Worm (Caenorhabditis elegans) whole organism, L4 larva: ENCODE data around the gene F54B11.8.

Experiments
- F10B5.3 ChIP-seq: sonication (generic microtip); optimal IDR thresholded peaks from 2 replicates; lab custom pipeline; 2016; ENCODE audit warnings: mild to moderate bottlenecking, missing genetic modification characterization, missing compliant biosample characterization
- ZK546.5 ChIP-seq, 2 experiments: sonication (generic microtip); optimal IDR thresholded peaks; 2 replicates each; lab custom pipeline; 2017; ENCODE audit warnings: missing biosample characterization in 2 of 2, missing genetic modification characterization in 2 of 2
- aly-2 ChIP-seq: sonication (generic microtip); optimal IDR thresholded peaks from 2 replicates; lab custom pipeline; 2018; ENCODE audit warnings: missing biosample characterization, missing genetic modification characterization
- dmd-6 ChIP-seq: fragments of 200-800 bp; sonication (Bioruptor generic); IDR thresholded peaks from 2 replicates; pipeline ENCODE4 v1.3.6; 2022; ENCODE audit warnings: missing genetic modification reagents, missing genetic modification characterization, missing compliant biosample characterization
- lin-29 ChIP-seq: fragments of 200-800 bp; sonication (Bioruptor generic); IDR thresholded peaks from 2 replicates; pipeline ENCODE4 v1.3.6; 2022; ENCODE audit warnings: missing genetic modification reagents, missing genetic modification characterization, missing compliant biosample characterization
- lin-39 ChIP-seq: fragments of 150-350 bp; optimal IDR thresholded peaks from 2 replicates; lab custom pipeline; 2014; ENCODE audit warnings: missing biosample characterization, missing genetic modification reagents, missing genetic modification characterization
- nhr-237 ChIP-seq: sonication (generic microtip); optimal IDR thresholded peaks from 2 replicates; lab custom pipeline; 2017; ENCODE audit warnings: missing biosample characterization, missing genetic modification characterization
- nhr-28 ChIP-seq: fragments of 150-350 bp; optimal IDR thresholded peaks from 2 replicates; lab custom pipeline; 2014; ENCODE audit warnings: missing biosample characterization, missing genetic modification characterization
- unc-130 ChIP-seq: sonication (generic microtip); optimal IDR thresholded peaks from 2 replicates; lab custom pipeline; 2016; ENCODE audit warnings: missing genetic modification reagents, missing genetic modification characterization, missing compliant biosample characterization
- unc-62 ChIP-seq, 3 experiments: fragments of 150-350 bp in 1 of 3; sonication (generic microtip); optimal IDR thresholded peaks in 2 of 3; peaks in 1 of 3; 1 replicate in 1 of 3; 2 replicates in 2 of 3; lab custom pipeline; 2014 to 2017; ENCODE audit warnings: missing biosample characterization in 3 of 3, missing genetic modification characterization in 3 of 3, missing genetic modification reagents in 3 of 3, missing genotype in 1 of 3
- zag-1 ChIP-seq: fragments of 150-350 bp; optimal IDR thresholded peaks from 2 replicates; lab custom pipeline; 2014; ENCODE audit warnings: missing biosample characterization, missing genetic modification characterization

- TF ChIP-seq unc-62 (GFP tag; optimal IDR thresholded peaks at IDR 0.05 in 1 of 2; lab: Kevin White, UChicago) (no peak), unc-62 (tag; optimal IDR thresholded peaks at IDR 0.05; lab: Kevin White, UChicago) (no peak), lin-29 (GFP tag; lab: Robert Waterston, UW) (no peak), lin-39 (tag; lab: Kevin White, UChicago) (no peak), dmd-6 (no peak), aly-2 (tag; lab: Kevin White, UChicago) (no peak), nhr-237 (tag; lab: Kevin White, UChicago) (no peak), nhr-28 (tag; lab: Kevin White, UChicago) (no peak), zag-1 (no peak), F10B5.3 (tag; lab: Kevin White, UChicago) (no peak), unc-130 (GFP tag; lab: Kevin White, UChicago) (no peak), ZK546.5 (tag; optimal IDR thresholded peaks at IDR 0.05; lab: Kevin White, UChicago) (no peak)
These were observed 29.7 kb downstream of the F54B11.8 start for ce11 chrX:13574029-13574428.
